Worm (Caenorhabditis elegans): ENCODE measurements around the gene ret-1.
"Not testable (repeated sequence)": the region's sequence is repeated elsewhere in the genome, so short reads cannot be mapped to it uniquely, and the experiment has no call there.

Gene ret-1

DNA sequence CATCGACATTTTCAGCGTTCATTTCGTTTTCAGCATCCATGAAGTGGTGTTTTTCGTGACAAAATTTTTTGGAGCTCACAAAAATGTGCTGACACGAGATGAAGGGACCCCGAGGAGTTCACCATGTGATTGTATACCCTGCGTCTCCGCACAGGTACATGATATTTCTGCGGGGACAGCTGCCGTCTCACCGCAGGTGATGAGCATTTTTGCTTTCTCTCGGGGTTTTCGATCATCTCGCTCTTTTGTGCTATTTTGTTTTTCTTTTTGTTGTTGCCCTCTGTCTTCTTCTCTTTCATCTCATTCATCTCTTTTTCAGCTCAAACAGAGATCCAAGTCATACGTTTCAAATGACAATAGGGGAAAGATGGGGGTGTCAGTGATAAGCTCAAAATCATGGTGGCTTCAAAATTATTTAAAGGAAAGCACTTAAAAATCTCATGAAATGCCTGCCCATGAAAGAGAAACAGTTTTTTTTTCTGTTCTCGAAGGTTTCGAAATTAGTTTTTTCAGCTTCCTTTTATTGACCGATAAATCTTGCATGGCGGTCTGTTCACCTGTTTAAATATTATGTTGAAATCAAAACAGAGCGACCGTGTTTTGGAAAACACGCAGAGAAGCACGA is at the start of gene ret-1:
TSS of gene ret-1 (minus strand) at position 123 of the 625 bp plus-strand sequence.
- TF ChIP-seq unc-62 (GFP tag; optimal IDR thresholded peaks at IDR 0.05), result no peak

- no peak for TF ChIP-seq unc-62 (GFP tag; optimal IDR thresholded peaks at IDR 0.05)
These were observed 48.3 kb upstream of the ret-1 start, which contains the start of gene mpst-3 for ce11 chrV:14895557-14895956. Gene mpst-3, plus strand, starts transcription at chrV:14895647.

DNA sequence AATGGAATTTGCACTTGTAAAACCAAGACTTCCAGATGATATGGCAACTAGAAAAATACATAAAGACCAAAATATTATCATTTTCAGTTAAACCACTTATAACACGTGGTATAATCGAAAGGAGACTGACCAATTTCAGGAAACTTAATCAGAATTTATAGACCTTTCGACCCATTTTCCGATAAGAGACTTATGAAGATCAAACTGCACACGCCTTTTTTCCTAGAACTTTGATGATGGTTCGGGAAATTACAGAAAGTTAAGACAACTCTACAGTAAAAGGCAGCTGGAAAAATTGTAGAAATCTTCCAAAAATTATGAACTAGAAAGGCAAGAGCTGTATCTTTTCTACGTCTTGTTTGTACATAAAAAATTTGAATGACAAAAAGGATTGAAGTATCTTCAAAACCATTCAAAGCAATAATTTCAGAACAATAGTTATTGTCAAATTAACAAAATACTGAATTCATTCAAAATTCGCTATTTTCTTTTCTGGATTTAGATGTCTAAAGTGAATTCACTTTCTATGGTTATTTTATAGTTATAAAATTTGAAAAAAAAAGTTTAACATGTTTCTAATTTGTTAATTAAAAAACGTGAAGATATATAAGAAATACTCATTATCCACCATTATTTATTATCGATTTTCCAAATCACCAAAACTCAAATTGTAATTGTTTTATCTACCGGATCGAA is 46.3 kb upstream of the ret-1 start, which contains the start of the genes mpst-2 and H12D21.5:
TSS of gene mpst-2 (minus strand) at position 101 of the 696 bp plus-strand sequence.
TSS of gene H12D21.5 (plus strand) at position 646 of the 696 bp plus-strand sequence.
- no peak for TF ChIP-seq unc-62 (GFP tag; optimal IDR thresholded peaks at IDR 0.05)

DNA sequence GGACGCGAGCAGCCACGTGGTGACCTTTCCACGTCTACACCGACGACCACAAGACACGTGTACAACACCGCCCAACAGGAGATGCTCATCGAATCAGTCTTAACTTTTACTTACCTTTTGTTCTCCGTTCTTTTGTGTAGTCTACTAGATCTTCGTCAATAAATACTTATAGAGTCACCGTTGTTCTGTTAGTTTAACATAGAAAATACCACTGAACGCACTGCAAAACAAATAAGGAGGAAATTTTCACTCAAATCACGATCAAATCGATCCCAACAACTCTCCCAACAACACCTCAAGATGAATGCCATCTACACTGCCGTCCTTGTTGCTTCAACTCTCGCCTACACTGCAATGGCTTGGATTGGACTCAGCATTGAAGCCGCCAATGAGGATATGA is 43.6 kb upstream of the ret-1 start, which contains the start of gene nspa-2:
TSS of gene nspa-2 (plus strand) at position 301 of the 400 bp plus-strand sequence.
- not testable (repeated sequence) for TF ChIP-seq unc-62 (GFP tag; optimal IDR thresholded peaks at IDR 0.05)

ce11 chrV:14877242-14877819 is 30.1 kb upstream of the ret-1 start:
- no peak for TF ChIP-seq unc-62 (GFP tag; optimal IDR thresholded peaks at IDR 0.05)

ce11 chrV:14876724-14877123 is 29.5 kb upstream of the ret-1 start, which contains the start of gene ZC412.10:
Gene ZC412.10, minus strand, starts transcription at chrV:14876824.
- not testable (repeated sequence) for TF ChIP-seq unc-62 (GFP tag; optimal IDR thresholded peaks at IDR 0.05)

DNA sequence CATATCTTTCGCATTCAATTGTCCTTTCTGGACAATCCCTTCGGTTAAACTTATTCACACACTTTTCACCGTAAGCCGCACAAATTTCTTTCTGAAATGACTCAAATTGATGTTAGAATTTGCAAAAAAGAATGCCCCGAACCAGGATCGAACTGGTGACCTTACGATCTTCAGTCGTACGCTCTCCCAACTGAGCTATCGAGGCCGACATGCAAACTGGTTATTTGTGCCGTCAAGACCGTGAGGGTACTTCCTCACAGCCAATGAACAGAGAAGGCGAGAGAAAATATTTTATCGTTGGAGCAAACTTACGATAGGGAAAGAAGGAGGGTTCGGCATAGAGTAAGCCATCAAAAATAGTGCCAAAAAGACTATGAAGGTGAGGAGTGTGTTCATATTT is 29.0 kb upstream of the ret-1 start:
- TF ChIP-seq unc-62 (GFP tag; optimal IDR thresholded peaks at IDR 0.05), result no peak

DNA sequence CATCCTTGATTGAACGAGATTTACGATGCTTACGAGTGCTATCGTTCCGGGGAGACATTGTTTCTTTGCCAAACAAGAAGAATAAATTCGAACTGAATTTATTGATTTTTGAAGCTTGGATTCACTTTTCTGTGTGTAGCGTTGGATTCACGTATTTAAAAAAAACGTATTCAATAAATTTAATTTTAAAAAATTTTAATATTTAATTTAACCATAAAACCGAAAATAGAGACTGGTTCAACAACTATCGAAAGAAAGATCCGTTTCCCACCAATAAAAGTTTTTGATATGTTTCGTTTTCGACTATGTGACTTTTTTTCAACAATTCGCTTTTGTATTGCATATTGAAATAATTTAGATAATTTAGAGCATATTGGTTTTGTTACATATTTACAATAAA is 28.2 kb upstream of the ret-1 start, which contains the start of gene ZC412.5:
TSS of gene ZC412.5 (minus strand) at position 101 of the 400 bp plus-strand sequence.
- no peak for TF ChIP-seq unc-62 (GFP tag; optimal IDR thresholded peaks at IDR 0.05)

ce11 chrV:14871365-14871764 is 24.2 kb upstream of the ret-1 start, which contains the start of gene ZC412.3:
Gene ZC412.3, minus strand, starts transcription at chrV:14871547.
- TF ChIP-seq unc-62 (GFP tag; optimal IDR thresholded peaks at IDR 0.05), result no peak

DNA sequence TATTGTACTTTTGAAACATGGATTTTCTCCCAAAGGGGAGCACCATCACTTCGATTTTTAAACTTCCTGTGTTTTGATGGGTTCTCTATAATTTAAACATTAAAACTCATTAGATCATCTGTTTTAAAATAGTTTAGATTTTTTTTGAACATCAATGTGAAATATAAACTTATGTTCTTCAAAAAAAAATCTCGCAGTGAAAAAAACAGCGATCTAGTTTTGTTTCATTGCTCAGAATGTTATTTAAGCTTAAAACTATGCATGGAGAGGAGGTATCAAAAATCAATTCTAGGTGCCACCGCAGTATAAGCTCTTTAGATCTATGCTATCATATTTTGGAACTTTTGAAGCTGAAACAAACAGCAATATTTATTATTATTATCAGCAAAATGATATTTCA is 21.0 kb upstream of the ret-1 start, which contains the start of gene gcy-14:
TSS of gene gcy-14 (minus strand) at position 101 of the 400 bp plus-strand sequence.
- TF ChIP-seq unc-62 (GFP tag; optimal IDR thresholded peaks at IDR 0.05), result no peak

- TF ChIP-seq unc-62 (GFP tag; optimal IDR thresholded peaks at IDR 0.05), result no peak
These were observed 12.2 kb upstream of the ret-1 start for ce11 chrV:14859380-14859779.

DNA sequence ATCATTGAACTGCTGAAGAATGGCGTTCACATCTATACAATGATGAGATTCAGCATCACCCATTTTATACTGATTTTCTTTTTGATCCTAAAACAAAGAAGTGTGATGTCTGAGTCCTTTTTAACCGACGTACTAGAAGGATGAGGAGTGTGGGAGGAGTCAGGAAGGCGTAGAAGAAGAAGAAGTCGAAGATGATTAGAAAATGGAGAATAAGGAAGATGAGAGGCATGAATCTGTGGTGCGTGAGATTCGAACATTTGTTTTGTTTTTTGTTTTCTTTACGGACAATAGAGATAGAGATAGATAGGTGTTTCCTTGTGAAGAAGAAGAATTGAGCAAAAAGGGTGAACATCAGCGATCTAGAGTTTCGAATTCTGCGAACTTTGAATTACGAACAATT is 11.3 kb upstream of the ret-1 start, which contains the start of gene npr-13:
TSS of gene npr-13 (minus strand) at position 101 of the 400 bp plus-strand sequence.
- no peak for TF ChIP-seq unc-62 (GFP tag; optimal IDR thresholded peaks at IDR 0.05)

ce11 chrV:14855626-14856025 is 8.4 kb upstream of the ret-1 start:
- TF ChIP-seq unc-62 (GFP tag; optimal IDR thresholded peaks at IDR 0.05), result no peak

DNA sequence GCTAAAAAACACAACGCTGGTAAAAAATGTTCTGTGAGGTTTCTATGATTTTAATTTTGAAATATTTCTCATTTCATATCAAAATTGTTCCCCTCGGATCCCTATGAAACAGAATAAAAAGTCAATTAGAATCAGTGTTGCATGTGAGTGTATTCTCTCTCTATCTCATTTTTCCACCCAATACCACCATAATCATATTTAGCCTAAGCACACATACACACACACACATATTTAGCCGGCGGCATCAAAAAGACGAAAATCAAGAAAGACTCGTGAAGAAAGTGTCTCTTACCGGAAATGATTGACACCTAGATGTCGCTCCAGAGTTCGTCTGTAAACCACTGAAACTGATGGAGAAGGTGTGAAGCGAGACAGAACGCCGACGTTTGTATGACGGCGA is 7.0 kb upstream of the ret-1 start:
- no peak for TF ChIP-seq unc-62 (GFP tag; optimal IDR thresholded peaks at IDR 0.05)

DNA sequence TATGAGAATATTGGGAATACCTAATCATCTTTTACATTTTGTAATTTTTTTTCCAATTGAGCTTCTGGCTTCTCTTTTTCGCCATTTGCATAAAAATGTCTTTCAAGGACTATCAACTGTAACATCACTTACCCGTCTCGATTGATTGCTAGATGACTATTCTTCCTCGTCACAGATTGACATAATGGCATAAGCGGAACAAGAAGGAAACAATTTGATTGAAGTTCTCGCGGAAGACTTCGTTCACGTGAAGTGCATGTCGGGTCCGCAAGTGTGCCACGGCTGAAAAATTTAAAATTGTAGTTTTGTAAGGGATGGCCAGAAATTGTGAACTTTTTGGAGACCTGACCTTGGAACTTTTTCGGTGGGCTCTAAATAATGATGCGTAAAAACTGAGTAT is 6.5 kb upstream of the ret-1 start:
- no peak for TF ChIP-seq unc-62 (GFP tag; optimal IDR thresholded peaks at IDR 0.05)

DNA sequence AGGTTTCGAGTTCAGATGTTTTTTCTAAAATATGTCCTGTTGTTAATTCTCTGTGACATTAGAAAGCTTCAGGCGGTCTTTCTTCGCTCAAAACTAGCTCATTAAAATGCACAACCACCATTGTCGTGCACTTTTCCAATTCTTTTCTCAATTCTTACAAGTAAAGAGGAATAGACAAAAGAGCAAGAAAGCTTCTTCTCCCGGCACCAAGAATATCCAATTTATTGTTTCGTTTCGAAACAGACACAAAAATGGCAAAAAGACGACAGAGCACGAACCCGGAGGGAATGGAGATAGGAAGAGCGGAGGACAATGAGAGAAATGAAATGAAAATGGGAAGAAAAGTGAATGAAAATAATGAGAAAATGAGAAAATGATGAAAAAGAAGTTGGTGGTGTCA is 5.4 kb upstream of the ret-1 start:
- no peak for TF ChIP-seq unc-62 (GFP tag; optimal IDR thresholded peaks at IDR 0.05)

All from whole organism, dauer.